Fruit fly (Drosophila melanogaster): Measurements from ENCODE around the gene CG15765.

DNA sequence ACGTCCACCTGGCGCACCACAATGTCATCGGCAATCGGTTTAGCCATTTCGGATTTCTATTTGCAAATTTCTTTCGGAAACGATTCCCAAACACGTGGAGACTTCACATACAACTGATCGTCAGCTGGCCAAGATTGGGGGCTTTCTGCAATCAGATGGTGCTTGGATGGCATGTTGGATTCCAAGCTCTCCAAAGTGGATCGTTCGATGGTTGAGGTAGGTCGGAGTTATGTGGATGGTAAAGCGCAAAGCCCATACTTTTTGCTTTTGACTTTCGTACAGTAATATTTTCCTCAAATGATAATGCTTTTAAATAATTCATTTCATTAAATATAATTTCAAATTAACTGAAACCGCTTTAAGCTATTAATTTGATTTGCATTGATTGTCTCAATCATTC, 2.6 kb upstream of the CG15765 start, which contains the start of gene AgmNAT:
- no peak for TF ChIP-seq ttk (optimal IDR thresholded peaks at IDR 0.05)
- TF ChIP-seq psq (optimal IDR thresholded peaks at IDR 0.05), result no peak
- TF ChIP-seq Sin3A (optimal IDR thresholded peaks at IDR 0.05), result no peak
- TF ChIP-seq h (optimal IDR thresholded peaks at IDR 0.05), result no peak
